Worm (Caenorhabditis elegans) whole organism, L4/young adult: ENCODE data around the gene phat-6.

Experiments used
- W03F9.2 ChIP-seq: fragments of 150-350 bp; optimal IDR thresholded peaks from 2 replicates; lab custom pipeline; 2014; ENCODE audit warnings: missing biosample characterization, missing genetic modification characterization
- dao-5 ChIP-seq: sonication (generic microtip); optimal IDR thresholded peaks from 2 replicates; lab custom pipeline; 2016; ENCODE audit warnings: missing genotype, missing genetic modification characterization, moderate library complexity, missing compliant biosample characterization
- him-1 ChIP-seq: sonication (generic microtip); optimal IDR thresholded peaks from 2 replicates; lab custom pipeline; 2016; ENCODE audit warnings: missing genotype, missing genetic modification reagents, missing genetic modification characterization, missing compliant biosample characterization

phat-6 gene

DNA sequence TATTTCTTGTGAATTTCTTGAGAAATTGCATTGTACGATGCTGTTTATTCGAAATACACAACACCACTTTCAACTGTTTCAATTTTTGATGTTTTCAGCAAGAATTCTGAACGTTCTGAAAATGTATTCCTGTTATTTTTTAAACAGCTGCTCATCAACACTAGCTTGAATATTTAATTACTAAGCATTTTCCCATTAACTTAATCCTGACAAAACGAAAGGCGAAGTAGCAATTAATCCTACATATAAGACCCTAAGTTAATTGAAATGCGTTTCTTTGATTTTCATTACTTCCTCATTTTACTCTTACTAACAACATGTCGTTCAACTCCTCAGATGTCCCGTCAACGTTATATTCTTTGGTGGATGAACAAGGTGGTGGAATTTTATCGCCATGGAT lies 25.8 kb downstream of the phat-6 start, which contains the start of gene ocr-3:
Gene ocr-3, plus strand, starts transcription at position 301 of the 400 bp plus-strand sequence.
- TF ChIP-seq W03F9.2 (no peak), him-1 (no peak), dao-5 (tag; lab: Kevin White, UChicago) (no peak)

DNA sequence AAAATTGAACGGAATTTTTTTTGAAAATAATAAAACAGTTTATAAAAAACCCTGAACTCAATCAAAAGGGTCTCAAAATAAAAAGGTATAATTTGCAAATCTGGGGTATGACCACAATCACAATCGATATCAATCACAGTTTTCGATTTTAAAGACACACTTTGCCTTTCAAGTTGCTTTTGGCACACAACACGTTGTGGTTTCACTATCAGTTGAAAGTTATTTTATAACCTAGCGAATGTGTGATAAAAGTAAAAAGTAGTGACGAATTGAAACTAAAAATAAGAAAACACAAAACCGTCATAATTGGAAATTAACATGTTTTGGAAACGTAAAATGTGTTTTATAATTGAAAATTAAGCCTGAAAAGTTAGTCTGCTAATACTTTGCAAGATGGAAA lies 26.5 kb downstream of the phat-6 start:
- TF ChIP-seq W03F9.2 (no peak), him-1 (no peak), dao-5 (tag; lab: Kevin White, UChicago) (no peak)

DNA sequence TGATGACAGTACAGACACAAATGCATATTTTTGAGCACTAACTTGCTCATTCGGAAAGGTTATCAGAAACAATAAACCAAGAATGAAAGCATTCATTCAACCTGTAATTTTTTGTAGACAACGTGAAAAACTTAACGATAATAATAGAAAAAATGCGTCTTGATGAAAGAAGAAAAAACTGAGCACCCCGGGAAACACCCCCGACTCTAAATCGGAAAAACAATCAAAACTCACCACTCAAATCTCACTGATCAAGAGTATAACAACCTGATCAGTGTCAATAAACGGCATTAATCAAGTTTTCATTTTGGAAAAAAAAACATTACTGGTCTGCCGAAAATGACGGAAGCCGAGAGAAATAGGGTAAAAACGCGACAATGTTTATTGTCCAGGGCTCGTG lies 28.1 kb downstream of the phat-6 start, which contains the start of gene T10B10.8:
Gene T10B10.8, minus strand, starts transcription at position 101 of the 400 bp plus-strand sequence.
- TF ChIP-seq him-1 (no peak), W03F9.2 (no peak), dao-5 (tag; lab: Kevin White, UChicago) (no peak)

DNA sequence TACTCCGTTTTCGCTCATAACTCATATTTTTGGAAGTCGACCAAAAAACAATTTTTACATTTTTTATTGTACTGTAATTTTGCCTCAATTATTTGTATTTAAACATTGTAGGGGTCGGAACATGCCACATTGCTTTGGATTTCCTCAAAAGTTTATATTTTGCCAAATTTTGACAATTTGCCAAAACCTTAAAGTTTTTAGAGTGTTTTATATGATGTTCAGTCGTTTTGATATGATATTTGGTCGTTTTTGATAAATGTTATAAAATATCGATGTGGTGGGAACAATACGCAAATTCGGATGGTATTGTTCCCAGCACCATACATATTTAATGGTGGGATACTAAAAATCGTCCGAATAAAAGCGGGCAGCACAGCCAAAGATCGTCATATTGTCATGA lies 30.1 kb downstream of the phat-6 start, which contains the start of gene T10B10.9:
Gene T10B10.9, plus strand, starts transcription at position 301 of the 400 bp plus-strand sequence.
- TF ChIP-seq dao-5 (tag; lab: Kevin White, UChicago): no peak
- TF ChIP-seq W03F9.2: no peak
- no peak for TF ChIP-seq him-1

DNA sequence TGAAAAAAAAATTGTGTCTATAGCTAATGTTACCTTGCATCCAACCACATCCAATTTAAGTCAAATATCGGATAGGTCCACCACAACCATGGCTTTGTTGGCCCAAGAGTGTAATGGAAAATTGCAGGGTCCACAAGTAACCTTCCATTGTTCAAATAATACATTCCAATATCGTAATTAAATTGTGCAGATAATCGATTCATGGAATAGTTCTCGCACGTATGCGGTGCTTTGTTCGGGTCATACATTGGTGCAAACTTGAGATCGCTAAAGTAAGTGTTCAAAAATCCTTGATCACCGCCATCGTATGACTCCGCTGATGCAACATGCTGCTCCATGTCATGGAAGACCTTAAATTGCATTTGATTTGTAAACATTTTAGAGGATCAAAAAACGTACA lies 31.1 kb downstream of the phat-6 start:
- TF ChIP-seq dao-5 (tag; lab: Kevin White, UChicago) (no peak), W03F9.2 (no peak), him-1 (no peak)

DNA sequence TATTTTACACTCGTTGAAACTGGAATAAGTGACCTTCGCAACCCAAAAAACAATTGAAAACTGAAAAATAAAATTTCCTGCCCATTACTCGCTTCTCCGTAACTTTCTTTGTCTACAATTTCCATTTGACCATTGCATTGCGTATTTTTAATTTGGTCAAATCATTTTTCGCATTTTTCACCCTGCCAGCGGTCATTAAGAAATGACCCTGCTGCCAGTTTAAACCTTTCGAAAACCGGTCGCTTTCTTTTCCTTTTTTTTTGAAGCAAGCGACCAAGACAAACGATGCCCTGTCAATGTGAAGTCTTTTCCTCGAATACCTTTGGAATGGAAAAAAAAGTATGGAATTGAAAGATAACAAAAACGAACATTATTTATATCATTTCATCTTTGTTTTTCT lies 33.3 kb downstream of the phat-6 start:
- TF ChIP-seq him-1 (no peak), dao-5 (tag; lab: Kevin White, UChicago) (no peak), W03F9.2 (no peak)

DNA sequence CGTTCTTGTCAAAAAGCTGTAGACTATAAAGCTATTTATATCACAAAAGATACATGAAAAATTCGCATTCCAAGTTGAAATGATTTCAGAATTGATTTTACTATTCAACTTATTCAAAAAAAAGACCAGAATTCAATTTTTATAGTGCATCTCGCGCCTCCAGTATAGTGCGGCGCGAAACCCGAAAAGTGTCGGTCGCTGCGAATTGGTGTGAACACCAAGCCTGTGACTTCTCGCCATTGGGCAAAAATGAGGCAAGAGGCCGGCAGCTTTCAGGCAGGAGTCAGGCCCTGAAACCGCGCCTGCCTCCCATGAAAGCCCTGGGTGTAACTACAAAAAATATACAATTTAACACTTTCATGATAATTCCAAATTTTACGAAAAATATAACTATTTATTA lies 34.8 kb downstream of the phat-6 start:
- TF ChIP-seq dao-5 (tag; lab: Kevin White, UChicago) (no peak), him-1 (no peak), W03F9.2 (no peak)

DNA sequence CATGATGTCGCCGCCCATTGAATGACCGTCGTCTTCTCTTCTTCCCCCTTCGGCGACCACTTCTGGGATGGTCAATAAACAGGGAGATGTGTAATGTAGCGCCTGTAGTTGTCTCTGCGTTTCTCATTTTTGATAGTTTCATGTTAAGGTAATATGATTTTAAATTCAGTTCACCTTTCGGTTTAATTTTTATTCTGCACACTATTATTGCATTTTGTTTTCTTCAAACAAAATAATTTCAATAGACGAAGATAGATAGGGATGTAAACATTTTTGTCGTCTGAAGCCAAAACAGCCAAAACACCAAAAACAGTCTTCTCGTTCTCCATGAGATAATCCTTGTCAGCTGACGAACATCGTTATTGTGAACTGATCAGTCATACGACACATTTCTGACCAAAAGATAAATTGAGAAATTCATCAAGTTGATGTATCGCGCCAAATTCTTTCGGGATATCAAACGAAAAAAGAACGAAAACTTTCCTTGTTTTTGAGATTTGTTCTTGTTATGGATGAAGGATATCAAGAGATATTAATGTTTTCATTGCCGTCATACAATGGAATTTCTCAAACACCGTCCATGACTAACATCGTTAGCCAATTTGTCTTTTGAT lies 35.4 kb downstream of the phat-6 start, which contains the start of gene C11G10.1:
Gene C11G10.1, minus strand, starts transcription at position 51 of the 614 bp plus-strand sequence.
- TF ChIP-seq dao-5 (tag; lab: Kevin White, UChicago) (no peak), W03F9.2 (no peak), him-1 (no peak)

DNA sequence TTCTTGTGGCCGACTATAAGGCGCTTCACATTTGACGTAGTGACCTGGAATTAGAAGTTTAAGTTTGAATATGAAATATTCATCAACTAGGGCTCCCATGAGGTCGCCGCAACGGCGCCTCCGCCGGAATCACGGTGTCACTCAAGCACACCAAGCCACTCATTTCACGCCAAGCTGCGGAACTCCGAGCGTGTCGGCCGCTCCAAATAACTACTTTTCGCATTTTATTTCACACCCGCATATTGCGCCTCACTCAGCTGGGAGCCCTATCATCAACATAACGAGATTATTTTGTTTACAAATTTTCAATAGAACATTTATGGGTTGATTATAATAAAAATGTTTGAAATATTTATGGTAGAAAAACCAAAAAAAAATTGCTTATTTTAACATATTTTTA lies 36.3 kb downstream of the phat-6 start:
- TF ChIP-seq him-1 (no peak), dao-5 (tag; lab: Kevin White, UChicago) (no peak), W03F9.2 (no peak)

DNA sequence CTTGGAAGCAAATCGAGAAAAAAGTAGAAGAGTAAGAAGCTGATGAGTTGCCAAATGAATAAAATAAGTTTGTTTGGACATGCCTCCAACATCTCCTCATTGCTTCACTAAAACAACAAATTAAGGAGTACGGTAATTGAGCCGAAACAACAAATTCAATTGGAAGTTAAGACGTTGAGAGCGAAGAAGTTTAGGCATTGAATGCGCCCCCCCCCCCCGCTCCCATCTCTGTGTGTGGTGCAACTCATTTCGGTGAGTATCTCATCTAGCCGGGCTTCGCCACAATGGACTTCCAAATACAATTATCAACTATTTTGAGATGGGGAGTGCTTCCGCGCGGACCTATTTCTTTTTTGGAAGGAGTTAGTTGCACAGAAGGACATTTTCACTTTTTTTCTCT lies 39.1 kb downstream of the phat-6 start:
- no peak for TF ChIP-seq W03F9.2
- TF ChIP-seq him-1: no peak
- no peak for TF ChIP-seq dao-5 (tag; lab: Kevin White, UChicago)

DNA sequence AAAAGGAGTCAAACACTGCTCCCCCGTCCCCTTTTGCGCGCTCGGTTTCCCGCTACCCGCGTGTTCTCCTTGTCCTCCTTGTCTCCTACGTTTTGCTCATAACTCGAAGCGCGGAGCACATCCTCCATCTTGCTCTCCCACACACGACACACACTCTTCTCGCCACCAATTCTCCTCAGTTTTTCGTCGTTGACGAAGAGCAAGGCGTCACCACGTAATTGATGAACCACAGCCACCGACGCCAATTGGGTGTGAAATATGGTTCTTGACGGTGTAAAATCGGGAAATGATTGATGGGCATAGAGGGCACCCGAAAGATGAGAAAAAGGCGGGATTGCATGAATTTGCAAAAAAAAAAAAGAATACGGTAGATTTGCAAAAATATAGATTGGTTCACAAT lies 45.4 kb downstream of the phat-6 start:
- TF ChIP-seq dao-5 (tag; lab: Kevin White, UChicago) (no peak), W03F9.2 (no peak), him-1 (no peak)

DNA sequence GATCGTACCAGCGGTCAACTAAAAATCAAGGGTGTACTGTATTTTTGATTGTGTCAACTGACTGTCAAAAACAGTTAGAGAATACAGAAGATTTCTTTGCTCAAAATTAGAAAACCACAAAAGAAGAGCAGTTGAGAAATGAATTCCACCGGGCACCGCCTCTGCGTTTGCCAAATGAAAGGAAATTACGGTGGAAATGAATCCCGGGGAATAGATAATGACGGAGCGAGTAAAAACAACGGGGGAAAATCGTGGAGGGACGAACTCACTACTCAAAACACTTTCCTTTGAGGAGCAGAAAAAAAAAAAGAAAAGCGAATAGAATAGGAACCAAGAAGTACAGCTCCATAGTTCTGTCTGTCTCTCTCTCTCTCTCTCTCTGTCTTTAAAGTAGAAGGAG lies 45.8 kb downstream of the phat-6 start:
- no peak for TF ChIP-seq him-1
- TF ChIP-seq dao-5 (tag; lab: Kevin White, UChicago): no peak
- TF ChIP-seq W03F9.2: no peak

DNA sequence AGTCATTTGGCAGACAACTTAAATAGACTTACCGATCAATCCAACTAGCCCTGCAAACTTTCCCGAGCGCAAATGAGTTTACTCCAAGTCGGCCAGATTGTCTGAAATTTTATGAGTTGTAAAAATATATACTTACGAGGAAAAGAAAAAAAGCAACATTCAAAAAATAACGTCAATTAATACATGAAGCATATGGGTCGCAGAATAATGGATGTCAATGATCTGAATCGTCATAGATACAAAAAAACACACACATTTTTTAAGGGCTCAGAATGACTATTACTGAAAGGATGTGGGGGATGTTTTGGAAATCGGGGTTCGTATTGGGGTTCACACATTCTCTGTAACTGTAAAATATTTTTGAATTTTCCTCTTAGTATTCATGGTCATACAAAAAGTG lies 46.5 kb downstream of the phat-6 start, which contains the start of gene unc-7:
Gene unc-7, minus strand, starts transcription at position 101 of the 400 bp plus-strand sequence.
- no peak for TF ChIP-seq W03F9.2
- TF ChIP-seq him-1: no peak
- TF ChIP-seq dao-5 (tag; lab: Kevin White, UChicago): no peak

DNA sequence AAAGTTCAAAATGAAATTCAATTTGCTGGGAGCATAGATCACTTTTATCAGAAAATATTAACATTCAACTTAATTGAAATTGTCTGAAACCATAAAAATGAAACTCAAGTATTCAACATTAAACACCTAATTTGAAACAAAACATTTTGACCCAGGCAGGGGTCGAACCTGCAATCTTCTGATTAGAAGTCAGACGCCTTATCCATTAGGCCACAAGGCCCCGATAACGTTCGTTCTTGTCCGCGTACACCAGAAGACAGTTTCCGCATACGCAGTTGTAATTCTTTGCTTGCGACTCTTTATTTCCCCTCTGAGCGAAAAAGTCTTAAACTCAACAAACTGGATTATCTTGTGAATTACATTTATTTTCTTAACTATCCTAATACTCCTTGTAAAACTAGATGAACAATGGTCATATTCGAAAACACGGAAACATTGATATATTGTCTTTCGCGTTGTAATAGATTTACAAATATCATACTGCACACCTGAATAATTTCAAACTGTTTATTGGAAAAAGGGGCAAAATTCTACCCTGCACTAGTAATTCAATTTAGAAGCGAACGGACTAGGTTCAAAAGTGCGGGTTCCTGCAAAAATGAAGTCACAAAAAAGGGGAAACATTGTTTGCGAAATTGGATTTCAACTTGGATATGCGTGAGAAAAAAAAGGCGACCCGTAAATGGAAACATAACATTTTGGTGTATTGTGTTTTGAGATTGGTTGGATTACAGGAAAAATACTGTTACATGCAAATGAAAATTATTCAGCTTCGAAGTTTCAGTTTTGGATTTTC lies 47.6 kb downstream of the phat-6 start:
- no peak for TF ChIP-seq him-1
- TF ChIP-seq W03F9.2: no peak
- TF ChIP-seq dao-5 (tag; lab: Kevin White, UChicago): no peak
